Fruit fly (Drosophila melanogaster) whole organism: ENCODE measurements around the gene Ilp4.
"Not testable (repeated sequence)": the region's sequence is repeated elsewhere in the genome, so short reads cannot be mapped to it uniquely, and the experiment has no call there.

Experiments
- CG8478 ChIP-seq: fragments of >200 bp; optimal IDR thresholded peaks from 2 replicates; lab custom pipeline; 2018; ENCODE audit warnings: inconsistent platforms
- Dll ChIP-seq: fragments of >200 bp; optimal IDR thresholded peaks from 2 replicates; lab custom pipeline; 2017
- EcR ChIP-seq, 2 experiments: fragments of >200 bp; optimal IDR thresholded peaks; 2 replicates each; lab custom pipeline; 2017; ENCODE audit warnings: missing biosample characterization in 2 of 2, missing genetic modification characterization in 2 of 2, missing genetic modification reagents in 2 of 2
- pan ChIP-seq: fragments of >200 bp; optimal IDR thresholded peaks from 2 replicates; lab custom pipeline; 2017
- psq ChIP-seq: fragments of >200 bp; optimal IDR thresholded peaks from 2 replicates; lab custom pipeline; 2017
- usp ChIP-seq: fragments of >200 bp; optimal IDR thresholded peaks from 2 replicates; lab custom pipeline; 2017; ENCODE audit warnings: missing biosample characterization, missing genetic modification characterization, mixed read lengths

Gene Ilp4

dm6 chr3L:9802020-9802419 is 2.0 kb downstream of the Ilp4 start, which contains the start of gene Ilp3:
Ilp3 (minus strand) TSS chr3L:9802120.
- no peak for TF ChIP-seq pan (lab: Kevin White, UChicago)
- TF ChIP-seq EcR (GFP tag; optimal IDR thresholded peaks at IDR 0.05; lab: Kevin White, UChicago): no peak
- TF ChIP-seq usp: no peak
- TF ChIP-seq Dll (lab: Kevin White, UChicago): no peak
- TF ChIP-seq CG8478 (lab: Kevin White, UChicago): no peak
- no peak for TF ChIP-seq psq (lab: Kevin White, UChicago)

dm6 chr3L:9799398-9799797 is 4.7 kb downstream of the Ilp4 start, which contains the start of gene Ilp2:
Ilp2 (plus strand) TSS chr3L:9799698.
- TF ChIP-seq CG8478 (lab: Kevin White, UChicago): no peak
- no peak for TF ChIP-seq pan (lab: Kevin White, UChicago)
- no peak for TF ChIP-seq psq (lab: Kevin White, UChicago)
- no peak for TF ChIP-seq Dll (lab: Kevin White, UChicago)
- TF ChIP-seq EcR (GFP tag; optimal IDR thresholded peaks at IDR 0.05; lab: Kevin White, UChicago): no peak
- TF ChIP-seq usp: no peak

DNA sequence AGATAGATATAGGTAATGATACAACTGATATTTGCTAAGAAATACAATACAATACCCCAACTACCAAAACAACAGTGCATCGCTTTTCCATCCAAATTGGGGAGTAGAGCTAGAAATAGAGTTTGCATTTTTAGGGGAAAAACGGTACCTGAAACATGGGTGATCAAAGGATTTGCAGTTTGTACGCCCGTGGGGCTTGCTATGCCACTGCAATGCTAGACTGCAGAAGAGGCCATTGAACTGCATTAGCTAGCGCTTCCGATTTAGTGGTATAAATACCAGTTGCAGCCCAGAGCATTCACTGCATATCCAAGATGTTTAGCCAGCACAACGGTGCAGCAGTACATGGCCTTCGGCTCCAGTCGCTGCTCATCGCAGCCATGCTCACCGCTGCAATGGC is 5.9 kb downstream of the Ilp4 start, which contains the start of gene Ilp1:
Ilp1 (plus strand) TSS at position 301 of the 400 bp plus-strand sequence.
- TF ChIP-seq psq (lab: Kevin White, UChicago); usp; pan (lab: Kevin White, UChicago): not testable (repeated sequence)

- TF ChIP-seq CG8478 (lab: Kevin White, UChicago): no peak
Measured at dm6 chr3L:9797587-9797986, 6.5 kb downstream of the Ilp4 start, which contains the start of gene Zasp67. Zasp67 (minus strand) TSS chr3L:9797687.

- TF ChIP-seq Dll (lab: Kevin White, UChicago) (no peak), EcR (GFP tag; optimal IDR thresholded peaks at IDR 0.05; lab: Kevin White, UChicago) (no peak), pan (lab: Kevin White, UChicago) (no peak), usp (no peak), CG8478 (lab: Kevin White, UChicago) (no peak), psq (lab: Kevin White, UChicago) (no peak)
Measured at dm6 chr3L:9786746-9787145, 17.3 kb downstream of the Ilp4 start, which contains the start of gene CG32052. CG32052 (plus strand) TSS chr3L:9787046.

- TF ChIP-seq psq (lab: Kevin White, UChicago): no peak
- no peak for TF ChIP-seq pan (lab: Kevin White, UChicago)
- TF ChIP-seq Dll (lab: Kevin White, UChicago): no peak
- TF ChIP-seq EcR (GFP tag; optimal IDR thresholded peaks at IDR 0.05; lab: Kevin White, UChicago): no peak
- no peak for TF ChIP-seq CG8478 (lab: Kevin White, UChicago)
- TF ChIP-seq usp: no peak
Measured at dm6 chr3L:9776804-9777393, 27.2 kb downstream of the Ilp4 start.

DNA sequence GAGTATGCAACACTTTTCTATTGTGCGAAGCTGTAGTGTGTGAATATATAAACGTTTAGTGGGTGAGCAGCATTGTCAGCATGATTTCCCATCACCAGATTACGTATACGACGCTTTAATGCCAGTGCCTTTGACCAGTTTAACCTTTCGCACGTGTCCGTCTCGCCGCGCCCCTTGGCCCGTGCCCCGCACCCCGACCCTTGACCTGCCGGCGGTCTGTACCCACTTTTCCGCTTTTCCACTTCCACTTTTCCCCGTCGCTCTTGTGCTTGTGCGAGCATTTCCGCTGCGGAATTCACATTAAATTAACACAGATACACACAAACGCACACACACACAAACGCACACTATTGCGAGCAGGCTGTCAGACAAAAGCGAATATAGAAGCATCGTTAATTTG is 28.3 kb downstream of the Ilp4 start:
- TF ChIP-seq Dll (lab: Kevin White, UChicago): no peak
- no peak for TF ChIP-seq psq (lab: Kevin White, UChicago)
- TF ChIP-seq usp: no peak
- TF ChIP-seq EcR (GFP tag; optimal IDR thresholded peaks at IDR 0.05; lab: Kevin White, UChicago): no peak
- no peak for TF ChIP-seq CG8478 (lab: Kevin White, UChicago)
- no peak for TF ChIP-seq pan (lab: Kevin White, UChicago)

DNA sequence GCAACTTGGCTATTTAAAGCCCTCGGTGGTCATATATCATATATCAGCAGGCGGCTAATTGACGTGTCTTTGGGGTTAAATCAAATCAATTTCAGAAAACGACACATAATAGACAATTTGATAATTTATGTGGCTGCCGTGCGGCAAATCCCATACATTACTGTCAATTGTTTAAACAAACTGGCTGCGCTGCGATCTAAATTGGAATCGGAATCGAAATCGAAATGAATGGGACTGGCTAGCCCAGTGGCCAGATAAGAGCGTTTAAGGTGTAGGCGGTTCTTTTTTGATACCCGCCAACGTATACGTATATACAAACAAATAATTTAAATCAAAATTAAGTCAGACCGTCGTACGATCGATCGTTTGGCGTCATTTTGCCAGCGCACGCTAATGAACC is 35.7 kb downstream of the Ilp4 start:
- TF ChIP-seq psq (lab: Kevin White, UChicago): no peak
- TF ChIP-seq Dll (lab: Kevin White, UChicago): no peak
- TF ChIP-seq pan (lab: Kevin White, UChicago): no peak
- no peak for TF ChIP-seq CG8478 (lab: Kevin White, UChicago)
- no peak for TF ChIP-seq usp
- TF ChIP-seq EcR (GFP tag; optimal IDR thresholded peaks at IDR 0.05; lab: Kevin White, UChicago): no peak

- TF ChIP-seq EcR (GFP tag; optimal IDR thresholded peaks at IDR 0.05; lab: Kevin White, UChicago): no peak
- no peak for TF ChIP-seq psq (lab: Kevin White, UChicago)
- no peak for TF ChIP-seq usp
- TF ChIP-seq CG8478 (lab: Kevin White, UChicago): no peak
- TF ChIP-seq Dll (lab: Kevin White, UChicago): no peak
- TF ChIP-seq pan (lab: Kevin White, UChicago): no peak
Measured at dm6 chr3L:9767636-9768358, 36.3 kb downstream of the Ilp4 start.

DNA sequence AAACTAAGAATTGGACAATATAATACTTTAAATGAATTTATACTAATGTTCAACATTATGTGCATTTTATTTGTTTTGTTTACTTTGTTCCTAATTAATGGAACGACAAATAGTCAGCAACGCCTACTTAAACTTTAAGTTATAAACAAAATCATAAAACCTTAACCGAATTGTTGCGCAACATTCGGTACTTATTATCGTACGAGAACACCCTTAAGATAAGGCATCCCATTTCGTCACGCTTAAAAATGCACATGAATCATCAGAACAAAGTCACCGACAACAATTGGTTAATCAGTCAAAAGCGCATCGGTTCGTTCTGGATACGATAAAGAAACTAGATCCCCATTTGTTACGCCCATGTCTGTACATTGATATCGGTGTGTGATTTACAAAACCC is 37.7 kb downstream of the Ilp4 start:
- TF ChIP-seq CG8478 (lab: Kevin White, UChicago): no peak
- TF ChIP-seq usp: no peak
- TF ChIP-seq EcR (GFP tag; optimal IDR thresholded peaks at IDR 0.05; lab: Kevin White, UChicago): no peak
- TF ChIP-seq psq (lab: Kevin White, UChicago): no peak
- no peak for TF ChIP-seq Dll (lab: Kevin White, UChicago)
- TF ChIP-seq pan (lab: Kevin White, UChicago): no peak

DNA sequence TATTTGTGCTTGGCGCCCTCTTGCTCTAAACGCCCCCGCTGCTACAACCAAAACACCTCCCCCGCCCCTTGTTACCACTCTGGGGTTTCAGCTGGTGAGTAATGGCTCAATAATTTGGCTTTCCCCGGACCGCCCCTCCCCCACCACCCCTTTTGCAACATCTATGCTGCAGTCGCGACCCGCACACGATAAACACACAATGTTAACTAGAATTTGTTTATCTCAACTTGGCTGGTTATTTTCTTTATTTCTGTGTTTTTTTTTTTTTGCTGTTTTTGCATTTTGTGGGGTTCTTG is 38.4 kb downstream of the Ilp4 start:
- TF ChIP-seq pan (lab: Kevin White, UChicago) (no peak), psq (lab: Kevin White, UChicago) (no peak), usp (no peak), Dll (lab: Kevin White, UChicago) (no peak)
